Fruit fly (Drosophila melanogaster) whole organism, larva: ENCODE results near the gene CG10898.
A peak's percentile ranks its signal among the peaks of the same experiment; 100 is the strongest.

Experiments used
- noc ChIP-seq: fragments of 200-800 bp; sonication (Bioruptor generic); optimal IDR thresholded peaks from 3 replicates; lab custom pipeline; 2019; ENCODE audit warnings: missing biosample characterization, mild to moderate bottlenecking, missing genetic modification characterization, moderate library complexity

Gene CG10898

dm6 chr3R:11571408-11571807 is 13.8 kb downstream of the CG10898 start:
- no peak for TF ChIP-seq noc (tag; lab: Kevin White, UChicago)

dm6 chr3R:11578645-11579044 is 21.1 kb downstream of the CG10898 start, which contains the start of the genes CG6790 and CG5342:
Gene CG6790 (minus strand): TSS chr3R:11578745.
Gene CG5342 (plus strand): TSS chr3R:11578826.
- no peak for TF ChIP-seq noc (tag; lab: Kevin White, UChicago)

dm6 chr3R:11581340-11582252 is 24.0 kb downstream of the CG10898 start, which contains the start of gene wkd:
Gene wkd (plus strand): TSS chr3R:11581576.
- TF ChIP-seq noc (tag; lab: Kevin White, UChicago), result no peak

dm6 chr3R:11582253-11582589 is 24.6 kb downstream of the CG10898 start:
- peak; percentile 30 for TF ChIP-seq noc (tag; lab: Kevin White, UChicago)

- TF ChIP-seq noc (tag; lab: Kevin White, UChicago), result no peak
Measured at dm6 chr3R:11589764-11590358, 32.3 kb downstream of the CG10898 start, which contains the start of gene CG6791. Gene CG6791 (minus strand): TSS chr3R:11590146.

- no peak for TF ChIP-seq noc (tag; lab: Kevin White, UChicago)
Measured at dm6 chr3R:11595523-11595922, 37.9 kb downstream of the CG10898 start.

dm6 chr3R:11603136-11603535 is 45.6 kb downstream of the CG10898 start:
- TF ChIP-seq noc (tag; lab: Kevin White, UChicago), result no peak

- TF ChIP-seq noc (tag; lab: Kevin White, UChicago), result no peak
Measured at dm6 chr3R:11604654-11605436, 47.3 kb downstream of the CG10898 start.

- TF ChIP-seq noc (tag; lab: Kevin White, UChicago), result no peak
Measured at dm6 chr3R:11606679-11607078, 49.1 kb downstream of the CG10898 start.
